Fruit fly (Drosophila melanogaster): Measurements from ENCODE around the gene Lim3.

DNA sequence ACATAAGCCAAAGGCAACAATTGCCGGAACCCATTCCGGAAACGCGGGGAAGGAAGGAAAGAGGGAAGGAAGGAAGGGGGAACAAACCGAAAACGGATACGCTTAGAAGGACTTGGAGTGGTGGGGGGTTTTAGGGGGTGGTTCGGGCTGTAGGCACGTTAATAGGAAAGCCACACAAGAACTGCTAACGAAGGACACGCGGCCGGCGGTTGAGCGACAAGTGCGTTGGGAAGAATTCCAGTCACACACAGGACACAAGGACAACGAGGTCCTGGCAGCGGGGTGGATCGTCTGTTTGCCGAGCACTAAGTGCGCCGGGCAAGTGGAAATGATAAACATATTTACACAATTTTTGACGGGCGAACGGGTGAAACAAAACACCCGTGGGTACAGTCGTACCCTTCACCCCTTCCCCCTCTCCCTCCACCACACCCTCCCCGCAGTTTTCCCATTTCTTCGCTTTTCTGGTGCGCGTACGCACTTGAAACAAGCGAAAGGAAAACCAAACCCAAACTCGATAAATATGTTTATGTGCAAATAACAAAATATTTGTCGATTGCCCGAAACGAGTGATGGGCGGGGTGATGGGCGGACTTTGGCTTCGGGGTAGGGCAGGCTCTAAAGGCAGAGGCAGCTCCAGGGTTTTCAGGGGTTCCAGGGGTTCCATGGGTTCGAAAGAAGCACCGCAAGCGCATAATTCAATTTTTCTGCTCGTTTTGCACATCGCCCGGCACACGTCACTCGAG lies 4.9 kb downstream of the Lim3 start:
- TF ChIP-seq CG12768 (GFP tag; optimal IDR thresholded peaks at IDR 0.05) (no peak), CG33017 (tag; optimal IDR thresholded peaks at IDR 0.05) (no peak)
